Worm (Caenorhabditis elegans): Measurements from ENCODE around the gene C14C6.3.

DNA sequence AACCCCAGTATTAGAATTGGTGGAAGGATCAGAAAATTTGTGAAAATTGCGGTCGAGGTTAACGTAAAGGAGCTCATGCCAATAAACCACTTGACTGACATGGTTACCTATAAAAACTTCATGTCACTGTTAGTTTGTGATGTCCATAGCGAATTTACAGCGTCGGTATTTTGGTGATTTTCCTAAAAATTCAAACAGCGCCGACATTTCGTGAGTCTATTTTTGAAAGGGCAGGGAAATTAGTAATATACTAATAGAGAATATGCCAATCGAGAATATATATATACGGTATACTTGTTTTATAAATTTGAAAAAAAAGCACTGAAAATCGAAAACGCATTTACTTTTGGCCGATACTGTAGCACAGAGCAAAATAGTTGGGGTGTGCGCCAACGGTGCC is 12.8 kb downstream of the C14C6.3 start, which contains the start of gene srx-8:
- no peak for TF ChIP-seq med-1 (GFP tag; optimal IDR thresholded peaks at IDR 0.05; ENCODE audit: insufficient read depth)
- no peak for TF ChIP-seq tab-1 (GFP tag; IDR thresholded peaks at IDR 0.05)
- TF ChIP-seq ref-1 (GFP tag; conservative IDR thresholded peaks at IDR 0.05): no peak
- no peak for TF ChIP-seq flt-1 (GFP tag; IDR thresholded peaks at IDR 0.05)
- no peak for TF ChIP-seq T22C8.4 (GFP tag; IDR thresholded peaks at IDR 0.05)

All from whole organism, midembryonic.